Worm (Caenorhabditis elegans) whole organism, young adult: Measurements from ENCODE around the gene srxa-1.

Source experiments
- F39B2.1 ChIP-seq: fragments of 200-800 bp; sonication (Bioruptor generic); IDR thresholded peaks from 2 replicates; pipeline ENCODE4 v1.3.6; 2022; ENCODE audit warnings: missing genetic modification reagents, missing genetic modification characterization, missing compliant biosample characterization
- F57C9.4 ChIP-seq: sonication (generic microtip); optimal IDR thresholded peaks from 2 replicates; lab custom pipeline; 2017; ENCODE audit warnings: mild to moderate bottlenecking, missing genetic modification characterization, missing compliant biosample characterization
- Y53F4B.3 ChIP-seq: fragments of 200-800 bp; sonication (Bioruptor generic); IDR thresholded peaks from 2 replicates; pipeline ENCODE4 v1.3.6; 2022; ENCODE audit warnings: missing genetic modification reagents, missing genetic modification characterization, missing compliant biosample characterization
- ama-1 ChIP-seq, 3 experiments: fragments of 150-350 bp in 1 of 3; sonication (generic microtip) in 2 of 3; optimal IDR thresholded peaks; 2 replicates each; lab custom pipeline; 2014 to 2018; ENCODE audit warnings: missing biosample characterization in 2 of 3, missing genetic modification characterization in 2 of 3, missing genetic modification reagents in 2 of 3
- aptf-3 ChIP-seq: fragments of 200-800 bp; sonication (Bioruptor generic); IDR thresholded peaks from 2 replicates; pipeline ENCODE4 v1.3.6; 2022; ENCODE audit warnings: missing genetic modification characterization, missing compliant biosample characterization
- attf-6 ChIP-seq: fragments of 200-800 bp; sonication (Bioruptor generic); IDR thresholded peaks from 2 replicates; pipeline ENCODE4 v1.3.6; 2022; ENCODE audit warnings: missing genetic modification reagents, missing genetic modification characterization, missing compliant biosample characterization
- mel-28 ChIP-seq: sonication (generic microtip); optimal IDR thresholded peaks from 2 replicates; lab custom pipeline; 2016; ENCODE audit warnings: borderline replicate concordance, mild to moderate bottlenecking, missing genetic modification characterization, missing compliant biosample characterization
- nfya-1 ChIP-seq: sonication (generic microtip); optimal IDR thresholded peaks from 2 replicates; lab custom pipeline; 2017; ENCODE audit warnings: antibody characterized with exemption, missing compliant biosample characterization, missing genetic modification characterization, borderline replicate concordance; ENCODE audit not compliant: insufficient read depth
- snpc-1.1 ChIP-seq: sonication (generic microtip); optimal IDR thresholded peaks from 2 replicates; lab custom pipeline; 2017; ENCODE audit warnings: missing genetic modification characterization, mild to moderate bottlenecking, missing compliant biosample characterization, antibody characterized with exemption, moderate library complexity, missing genotype, missing genetic modification reagents; ENCODE audit not compliant: insufficient read depth
- snpc-4 ChIP-seq, 5 experiments: fragments of 150-350 bp in 1 of 5; sonication (generic microtip) in 4 of 5; optimal IDR thresholded peaks; 2 replicates each; lab custom pipeline; 2014 to 2018; ENCODE audit warnings: missing genetic modification characterization in 5 of 5, missing biosample characterization in 3 of 5, antibody characterized with exemption in 2 of 5, mild to moderate bottlenecking in 2 of 5, missing compliant biosample characterization in 2 of 5, missing genotype in 2 of 5, moderate library complexity in 2 of 5, missing genetic modification reagents in 1 of 5
- unc-130 ChIP-seq: sonication (generic microtip); optimal IDR thresholded peaks from 2 replicates; lab custom pipeline; 2016; ENCODE audit warnings: missing genetic modification reagents, missing genetic modification characterization, missing compliant biosample characterization
- xnd-1 ChIP-seq: sonication (generic microtip); optimal IDR thresholded peaks from 2 replicates; lab custom pipeline; 2016; ENCODE audit warnings: missing genotype, missing genetic modification reagents, missing genetic modification characterization, missing compliant biosample characterization

DNA sequence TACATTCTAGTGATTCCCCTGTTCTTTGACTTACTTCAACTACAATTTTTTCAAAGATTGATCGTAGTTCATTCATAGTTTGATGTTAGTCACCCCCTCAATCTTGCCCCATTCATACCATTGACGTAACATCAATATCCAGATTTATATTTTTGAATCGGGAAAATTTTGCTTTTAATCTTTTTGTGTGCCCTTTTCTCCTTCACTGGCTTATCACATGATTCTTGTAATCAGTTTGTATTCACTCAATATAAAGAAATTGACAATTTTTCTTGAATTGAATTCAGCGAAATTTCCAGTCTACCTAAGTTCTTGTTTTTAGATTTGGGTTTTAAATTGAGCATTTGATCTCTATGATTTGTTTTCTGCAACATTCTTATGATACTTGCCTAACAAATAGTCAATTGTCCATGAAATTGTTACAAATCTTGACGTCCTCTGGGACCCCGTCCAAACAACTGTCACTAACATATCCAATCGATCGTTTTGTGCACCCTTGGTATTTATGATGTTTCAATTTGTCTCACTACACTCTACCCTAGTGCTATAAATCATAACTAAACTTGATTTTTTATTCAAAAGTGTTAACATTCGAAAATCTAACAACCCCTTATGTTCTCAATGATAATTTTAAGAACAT lies 47.9 kb downstream of the srxa-1 start:
- TF ChIP-seq nfya-1 (tag; lab: Kevin White, UChicago) (no peak), Y53F4B.3 (no peak), mel-28 (no peak), ama-1 (optimal IDR thresholded peaks at IDR 0.05; lab: Kevin White, UChicago) (no peak), ama-1 (GFP tag; optimal IDR thresholded peaks at IDR 0.05; lab: Kevin White, UChicago) (no peak), F57C9.4 (tag; lab: Kevin White, UChicago) (no peak), snpc-1.1 (tag; lab: Kevin White, UChicago) (no peak), aptf-3 (GFP tag; lab: Robert Waterston, UW) (no peak), snpc-4 (GFP tag; optimal IDR thresholded peaks at IDR 0.05; lab: Kevin White, UChicago) (no peak), snpc-4 (tag; optimal IDR thresholded peaks at IDR 0.05; lab: Kevin White, UChicago) (no peak), xnd-1 (tag; lab: Kevin White, UChicago) (no peak), unc-130 (GFP tag; lab: Kevin White, UChicago) (no peak), attf-6 (GFP tag; lab: Robert Waterston, UW) (no peak), F39B2.1 (GFP tag; lab: Robert Waterston, UW) (no peak)
